Fruit fly (Drosophila melanogaster) whole organism, embryonic: Measurements from ENCODE around the gene RpL24.

Source experiments
- Asciz ChIP-seq: fragments of 200-800 bp; sonication (Bioruptor generic); optimal IDR thresholded peaks from 2 replicates; lab custom pipeline; 2017; ENCODE audit warnings: missing biosample characterization, mild to moderate bottlenecking, missing genetic modification characterization, missing genetic modification reagents
- Atf6 ChIP-seq: fragments of 200-800 bp; sonication (Bioruptor generic); IDR thresholded peaks from 2 replicates; pipeline ENCODE4 v1.3.6; 2022; ENCODE audit warnings: missing biosample characterization, missing genetic modification characterization
- B-H2 ChIP-seq: fragments of 200-800 bp; sonication (Bioruptor generic); optimal IDR thresholded peaks from 2 replicates; lab custom pipeline; 2018; ENCODE audit warnings: missing biosample characterization, mild to moderate bottlenecking, missing genetic modification characterization
- CG12236 ChIP-seq: fragments of 200-800 bp; sonication (Bioruptor generic); optimal IDR thresholded peaks from 2 replicates; lab custom pipeline; 2016; ENCODE audit warnings: missing biosample characterization, missing genetic modification characterization
- CG13424 ChIP-seq: fragments of 200-800 bp; sonication (Bioruptor generic); optimal IDR thresholded peaks from 2 replicates; lab custom pipeline; 2019; ENCODE audit warnings: missing biosample characterization, mild to moderate bottlenecking, missing genetic modification characterization, moderate library complexity
- CG14050 ChIP-seq: fragments of 200-800 bp; sonication (Bioruptor generic); IDR thresholded peaks from 3 replicates; pipeline ENCODE4 v1.3.6; 2022; ENCODE audit warnings: missing biosample characterization, missing genetic modification characterization
- CG14710 ChIP-seq: fragments of 200-800 bp; sonication (Bioruptor generic); optimal IDR thresholded peaks from 3 replicates; lab custom pipeline; 2019; ENCODE audit warnings: missing biosample characterization, mild to moderate bottlenecking, missing genetic modification characterization, moderate library complexity
- CG1603 ChIP-seq: fragments of 200-800 bp; sonication (Bioruptor generic); optimal IDR thresholded peaks from 2 replicates; lab custom pipeline; 2019; ENCODE audit warnings: missing biosample characterization, mild to moderate bottlenecking, missing genetic modification characterization, moderate library complexity
- CG17361 ChIP-seq: fragments of 200-800 bp; sonication (Bioruptor generic); IDR thresholded peaks from 3 replicates; pipeline ENCODE4 v1.3.6; 2022; ENCODE audit warnings: missing biosample characterization, missing genetic modification characterization
- CG17568 ChIP-seq: fragments of 200-800 bp; sonication (Bioruptor generic); optimal IDR thresholded peaks from 2 replicates; lab custom pipeline; 2018; ENCODE audit warnings: missing biosample characterization, mild to moderate bottlenecking, missing genetic modification characterization, moderate library complexity
- CG17912 ChIP-seq: fragments of 200-800 bp; sonication (Bioruptor generic); optimal IDR thresholded peaks from 2 replicates; lab custom pipeline; 2018; ENCODE audit warnings: missing biosample characterization, mild to moderate bottlenecking, missing genetic modification characterization
- CG18011 ChIP-seq: fragments of 200-800 bp; sonication (Bioruptor generic); optimal IDR thresholded peaks from 2 replicates; lab custom pipeline; 2017; ENCODE audit warnings: missing biosample characterization, missing genetic modification characterization, mild to moderate bottlenecking, moderate library complexity, missing genotype
- CG18599 ChIP-seq: fragments of 200-800 bp; sonication (Bioruptor generic); optimal IDR thresholded peaks from 3 replicates; lab custom pipeline; 2017; ENCODE audit warnings: missing biosample characterization, missing genetic modification characterization, mild to moderate bottlenecking, moderate library complexity, missing genetic modification reagents
- CG18619 ChIP-seq: fragments of 200-800 bp; sonication (Bioruptor generic); optimal IDR thresholded peaks from 3 replicates; lab custom pipeline; 2017; ENCODE audit warnings: missing biosample characterization, mild to moderate bottlenecking, missing genetic modification characterization
- CG2202 ChIP-seq: fragments of 200-800 bp; sonication (Bioruptor generic); optimal IDR thresholded peaks from 2 replicates; lab custom pipeline; 2018; ENCODE audit warnings: missing biosample characterization, mild to moderate bottlenecking, missing genetic modification characterization
- CG32532 ChIP-seq: fragments of 200-800 bp; sonication (Bioruptor generic); IDR thresholded peaks from 2 replicates; pipeline ENCODE4 v1.3.6; 2022; ENCODE audit warnings: missing biosample characterization, missing genetic modification characterization
- CG3281 ChIP-seq: fragments of 200-800 bp; sonication (Bioruptor generic); optimal IDR thresholded peaks from 3 replicates; lab custom pipeline; 2017; ENCODE audit warnings: missing biosample characterization, mild to moderate bottlenecking, missing genetic modification characterization
- CG33213 ChIP-seq: fragments of 200-800 bp; sonication (Bioruptor generic); optimal IDR thresholded peaks from 3 replicates; lab custom pipeline; 2016; ENCODE audit warnings: missing biosample characterization, missing genetic modification characterization
- CG4404 ChIP-seq: fragments of 200-800 bp; sonication (Bioruptor generic); IDR thresholded peaks from 2 replicates; pipeline ENCODE4 v1.3.6; 2022; ENCODE audit warnings: missing biosample characterization, missing genetic modification characterization
- CG7745 ChIP-seq: fragments of 200-800 bp; sonication (Bioruptor generic); optimal IDR thresholded peaks from 2 replicates; lab custom pipeline; 2018; ENCODE audit warnings: missing biosample characterization, mild to moderate bottlenecking, missing genetic modification characterization, moderate library complexity
- CG9876 ChIP-seq: fragments of 200-800 bp; sonication (Bioruptor generic); optimal IDR thresholded peaks from 2 replicates; lab custom pipeline; 2016; ENCODE audit warnings: missing biosample characterization, missing genetic modification characterization
- CkIIα-i1 ChIP-seq: fragments of 200-800 bp; sonication (Bioruptor generic); IDR thresholded peaks from 2 replicates; pipeline ENCODE4 v1.3.6; 2022; ENCODE audit warnings: missing biosample characterization, missing genetic modification characterization
- D19B ChIP-seq: fragments of 200-800 bp; sonication (Bioruptor generic); optimal IDR thresholded peaks from 2 replicates; lab custom pipeline; 2017; ENCODE audit warnings: missing biosample characterization, mild to moderate bottlenecking, missing genetic modification characterization
- Dfd ChIP-seq, 2 experiments: fragments of >200 bp; optimal IDR thresholded peaks; 2 replicates each; lab custom pipeline; 2017; ENCODE audit warnings: missing biosample characterization in 2 of 2, missing genetic modification characterization in 2 of 2
- HLHmδ ChIP-seq: fragments of 200-800 bp; sonication (Bioruptor generic); optimal IDR thresholded peaks from 2 replicates; lab custom pipeline; 2018; ENCODE audit warnings: missing biosample characterization, mild to moderate bottlenecking, missing genetic modification characterization, moderate library complexity
- Hmr ChIP-seq: fragments of 200-800 bp; sonication (Bioruptor generic); optimal IDR thresholded peaks from 3 replicates; lab custom pipeline; 2017; ENCODE audit warnings: mild to moderate bottlenecking, missing biosample characterization, missing genetic modification reagents, missing genetic modification characterization
- Hmx ChIP-seq: fragments of 200-800 bp; sonication (Bioruptor generic); optimal IDR thresholded peaks from 2 replicates; lab custom pipeline; 2016; ENCODE audit warnings: missing biosample characterization, missing genetic modification characterization
- Hsf ChIP-seq: fragments of 200-800 bp; sonication (Bioruptor generic); optimal IDR thresholded peaks from 3 replicates; lab custom pipeline; 2016; ENCODE audit warnings: missing biosample characterization, missing genetic modification characterization
- MTF-1 ChIP-seq: fragments of 200-800 bp; sonication (Bioruptor generic); optimal IDR thresholded peaks from 2 replicates; lab custom pipeline; 2018; ENCODE audit warnings: missing biosample characterization, mild to moderate bottlenecking, missing genetic modification characterization, borderline replicate concordance
- PHDP ChIP-seq: fragments of 200-800 bp; sonication (Bioruptor generic); optimal IDR thresholded peaks from 3 replicates; lab custom pipeline; 2018; ENCODE audit warnings: missing biosample characterization, mild to moderate bottlenecking, missing genetic modification characterization, moderate library complexity
- Rfx ChIP-seq: fragments of 200-800 bp; sonication (Bioruptor generic); IDR thresholded peaks from 2 replicates; pipeline ENCODE4 v1.3.6; 2022; ENCODE audit warnings: missing biosample characterization, missing genetic modification characterization
- Six4 ChIP-seq: fragments of 200-800 bp; sonication (Bioruptor generic); optimal IDR thresholded peaks from 2 replicates; lab custom pipeline; 2016; ENCODE audit warnings: missing biosample characterization, missing genetic modification characterization
- Stat92E ChIP-seq, 3 experiments: fragments of >200 bp in 2 of 3; fragments of 200-800 bp in 1 of 3; sonication (Bioruptor generic) in 1 of 3; optimal IDR thresholded peaks; 2 replicates each; lab custom pipeline; 2017 to 2019; ENCODE audit warnings: missing biosample characterization in 3 of 3, missing genetic modification characterization in 3 of 3, mild to moderate bottlenecking in 1 of 3, moderate library complexity in 1 of 3
- Vsx1 ChIP-seq: fragments of 200-800 bp; sonication (Bioruptor generic); optimal IDR thresholded peaks from 2 replicates; lab custom pipeline; 2017; ENCODE audit warnings: missing biosample characterization, mild to moderate bottlenecking, missing genetic modification characterization, missing genetic modification reagents
- YL-1 ChIP-seq: fragments of 200-800 bp; sonication (Bioruptor generic); optimal IDR thresholded peaks from 3 replicates; lab custom pipeline; 2017; ENCODE audit warnings: missing biosample characterization, mild to moderate bottlenecking, missing genetic modification characterization
- chinmo ChIP-seq: fragments of 200-800 bp; sonication (Bioruptor generic); IDR thresholded peaks from 4 replicates; pipeline ENCODE4 v1.3.6; 2022; ENCODE audit warnings: missing biosample characterization, missing genetic modification characterization; ENCODE audit not compliant: partially characterized antibody
- mirr ChIP-seq: fragments of 200-800 bp; sonication (Bioruptor generic); optimal IDR thresholded peaks from 3 replicates; lab custom pipeline; 2018; ENCODE audit warnings: missing biosample characterization, mild to moderate bottlenecking, missing genetic modification characterization
- nerfin-1 ChIP-seq: fragments of 200-800 bp; sonication (Bioruptor generic); optimal IDR thresholded peaks from 3 replicates; lab custom pipeline; 2019; ENCODE audit warnings: missing biosample characterization, mild to moderate bottlenecking, missing genetic modification characterization, moderate library complexity
- nom ChIP-seq: fragments of 200-800 bp; sonication (Bioruptor generic); optimal IDR thresholded peaks from 2 replicates; lab custom pipeline; 2017; ENCODE audit warnings: missing biosample characterization, missing genetic modification characterization, mild to moderate bottlenecking, moderate library complexity, missing genetic modification reagents
- oc ChIP-seq: fragments of 200-800 bp; sonication (Bioruptor generic); optimal IDR thresholded peaks from 2 replicates; lab custom pipeline; 2018; ENCODE audit warnings: missing biosample characterization, mild to moderate bottlenecking, missing genetic modification characterization, moderate library complexity
- pum ChIP-seq: fragments of 200-800 bp; sonication (Bioruptor generic); optimal IDR thresholded peaks from 2 replicates; lab custom pipeline; 2016; ENCODE audit warnings: missing biosample characterization, missing genetic modification characterization
- rib ChIP-seq: fragments of 200-800 bp; sonication (Bioruptor generic); IDR thresholded peaks from 2 replicates; pipeline ENCODE4 v1.3.6; 2022; ENCODE audit warnings: missing biosample characterization, missing genetic modification characterization
- salm ChIP-seq: fragments of 200-800 bp; sonication (Bioruptor generic); optimal IDR thresholded peaks from 2 replicates; lab custom pipeline; 2018; ENCODE audit warnings: missing biosample characterization, mild to moderate bottlenecking, missing genetic modification characterization
- sens ChIP-seq: fragments of 200-800 bp; sonication (Bioruptor generic); peaks from one replicate; lab custom pipeline; 2016; ENCODE audit warnings: missing biosample characterization, missing genetic modification characterization
- sens-2 ChIP-seq: fragments of 200-800 bp; sonication (Bioruptor generic); IDR thresholded peaks from 2 replicates; pipeline ENCODE4 v1.3.6; 2022; ENCODE audit warnings: missing biosample characterization, missing genetic modification characterization
- slp2 ChIP-seq: fragments of 200-800 bp; sonication (Bioruptor generic); optimal IDR thresholded peaks from 2 replicates; lab custom pipeline; 2016; ENCODE audit warnings: missing biosample characterization, missing genetic modification characterization
- sr ChIP-seq: fragments of 200-800 bp; sonication (Bioruptor generic); IDR thresholded peaks from 3 replicates; pipeline ENCODE4 v1.3.6; 2022; ENCODE audit warnings: missing biosample characterization, missing genetic modification characterization
- tin ChIP-seq: fragments of 200-800 bp; sonication (Bioruptor generic); optimal IDR thresholded peaks from 3 replicates; lab custom pipeline; 2016; ENCODE audit warnings: missing biosample characterization, missing genetic modification characterization
- unpg ChIP-seq: fragments of 200-800 bp; sonication (Bioruptor generic); optimal IDR thresholded peaks from 3 replicates; lab custom pipeline; 2018; ENCODE audit warnings: missing biosample characterization, mild to moderate bottlenecking, missing genetic modification characterization, moderate library complexity

The RpL24 gene

dm6 chr2L:13398614-13399161 lies 3.8 kb upstream of the RpL24 start, which contains the start of the genes CG10859 and CG7110 (continued):
- no peak for TF ChIP-seq D19B (GFP tag; lab: Kevin White, UChicago)
- peak; percentile 56 for TF ChIP-seq CG17912 (GFP tag; lab: Kevin White, UChicago)
- peak; percentile 28 for TF ChIP-seq CG13424 (tag; lab: Kevin White, UChicago)
- peak; percentile 31 for TF ChIP-seq Hsf (GFP tag; lab: Kevin White, UChicago)
- TF ChIP-seq Hmx (GFP tag; lab: Kevin White, UChicago): no peak
- peak; percentile 65 for TF ChIP-seq CG14710
- TF ChIP-seq B-H2: peak; percentile 63
- TF ChIP-seq nerfin-1 (tag; lab: Kevin White, UChicago): peak; percentile 51
- no peak for TF ChIP-seq CG9876 (GFP tag; lab: Kevin White, UChicago)
- no peak for TF ChIP-seq Six4 (GFP tag; lab: Kevin White, UChicago)
- TF ChIP-seq MTF-1: peak; percentile 39
- no peak for TF ChIP-seq sr (GFP tag; lab: Robert Waterston, UW)
- TF ChIP-seq slp2 (GFP tag; lab: Kevin White, UChicago): no peak
- no peak for TF ChIP-seq CkIIα-i1
- TF ChIP-seq CG33213 (GFP tag; lab: Kevin White, UChicago): peak; percentile 56
- no peak for TF ChIP-seq Dfd (GFP tag; optimal IDR thresholded peaks at IDR 0.05; lab: Kevin White, UChicago)
- peak; percentile 68 for TF ChIP-seq PHDP (tag; lab: Kevin White, UChicago)
- peak; percentile 69 for TF ChIP-seq CG3281 (GFP tag; lab: Kevin White, UChicago)
- TF ChIP-seq nom (GFP tag; lab: Kevin White, UChicago): peak; percentile 30
- TF ChIP-seq mirr: peak; percentile 55
- peak; percentile 55; the same call in 1 of the 2 replicates for TF ChIP-seq CG32532 (GFP tag; lab: Robert Waterston, UW)
- peak; percentile 59 for TF ChIP-seq Asciz (GFP tag; lab: Kevin White, UChicago)
- TF ChIP-seq CG4404 (GFP tag; lab: Robert Waterston, UW): no peak
- TF ChIP-seq CG7745 (tag; lab: Kevin White, UChicago): no peak
- TF ChIP-seq sens-2: peak; percentile 33; the same call in 1 of the 2 replicates
- peak; percentile 14; the same call in 1 of the 3 replicates for TF ChIP-seq CG14050 (GFP tag; lab: Robert Waterston, UW)
- peak; percentile 50 for TF ChIP-seq Vsx1 (GFP tag; lab: Kevin White, UChicago)
- TF ChIP-seq salm: peak; percentile 24
- TF ChIP-seq CG1603: peak; percentile 81
- TF ChIP-seq tin (GFP tag; lab: Kevin White, UChicago): peak; percentile 11
- peak; percentile 43 for TF ChIP-seq CG18599 (GFP tag; lab: Kevin White, UChicago)
- peak; percentile 65 for TF ChIP-seq CG18619 (GFP tag; lab: Kevin White, UChicago)
- peak; percentile 78 for TF ChIP-seq YL-1 (GFP tag; lab: Kevin White, UChicago)
- peak; percentile 51 for TF ChIP-seq CG17568 (GFP tag; lab: Kevin White, UChicago)
- no peak for TF ChIP-seq CG12236 (GFP tag; lab: Kevin White, UChicago)
- TF ChIP-seq unpg (GFP tag; lab: Kevin White, UChicago): peak; percentile 59
- no peak for TF ChIP-seq rib (GFP tag; lab: Robert Waterston, UW)
- TF ChIP-seq Atf6 (GFP tag; lab: Robert Waterston, UW): peak; percentile 42; the same call in 1 of the 2 replicates
- TF ChIP-seq Hmr: peak; percentile 66
- TF ChIP-seq oc (tag; lab: Kevin White, UChicago): no peak
- no peak for TF ChIP-seq Stat92E (GFP tag; optimal IDR thresholded peaks at IDR 0.05; lab: Kevin White, UChicago)
- TF ChIP-seq pum (GFP tag; lab: Kevin White, UChicago): no peak
- no peak for TF ChIP-seq chinmo (GFP tag; lab: Robert Waterston, UW)
- no peak for TF ChIP-seq CG18011
- peak; percentile 21 for TF ChIP-seq sens
- peak; percentile 9; the same call in 1 of the 2 replicates for TF ChIP-seq Rfx (GFP tag; lab: Robert Waterston, UW)
- TF ChIP-seq HLHmδ (GFP tag; lab: Kevin White, UChicago): peak; percentile 62
- TF ChIP-seq CG2202 (tag; lab: Kevin White, UChicago): peak; percentile 43
- peak; percentile 38; the same call in 2 of the 3 replicates for TF ChIP-seq CG17361 (GFP tag; lab: Robert Waterston, UW)
